Fruit fly (Drosophila melanogaster): Measurements from ENCODE around the gene CG9801.

DNA sequence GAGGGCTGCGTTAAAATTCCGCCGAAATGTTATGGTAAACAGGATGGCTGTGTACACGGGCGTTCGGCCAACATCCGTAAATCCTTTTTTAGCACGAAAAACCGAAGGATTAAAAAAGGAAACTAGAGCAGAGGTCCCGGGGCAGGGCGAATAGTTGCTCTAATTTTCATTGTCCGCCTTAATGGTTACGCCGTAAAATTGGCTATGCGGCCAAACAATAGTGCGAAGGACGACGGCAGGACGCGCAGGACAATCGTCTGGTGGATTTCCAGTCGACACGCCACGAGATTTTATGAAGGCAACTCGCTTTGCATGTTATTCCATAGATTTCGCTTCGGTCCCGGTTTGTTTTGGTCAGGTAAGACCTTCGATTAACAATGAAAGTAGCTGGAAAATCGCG is 46.8 kb downstream of the CG9801 start:
- TF ChIP-seq bab1 (GFP tag; optimal IDR thresholded peaks at IDR 0.05) (no peak), kay (GFP tag; ENCODE audit: borderline replicate concordance) (no peak)

All from whole organism, adult.